Worm (Caenorhabditis elegans): ENCODE data around the gene Y38E10A.1.

Y38E10A.1 gene

DNA sequence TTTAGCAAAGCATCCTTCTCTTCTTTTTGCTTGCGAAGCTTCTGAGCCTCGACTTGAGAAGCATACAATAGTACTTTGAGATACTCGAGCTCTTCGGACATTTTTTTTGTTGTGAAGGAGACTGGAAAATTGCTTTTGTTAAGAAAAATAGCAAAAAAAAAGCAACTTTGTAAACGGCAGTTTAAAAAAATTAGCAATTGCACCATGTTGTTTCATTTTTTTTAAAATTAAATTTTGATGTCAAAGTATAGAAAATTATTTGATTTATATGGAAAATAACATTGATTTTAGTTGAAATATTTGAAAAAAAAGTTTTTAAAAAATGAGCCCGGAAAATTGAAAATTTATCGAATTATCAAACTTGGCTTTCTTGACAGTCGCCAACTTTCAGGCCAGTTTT, 4.2 kb upstream of the Y38E10A.1 start, which contains the start of gene Y38E10A.3:
Gene Y38E10A.3 (minus strand): TSS at position 101 of the 400 bp plus-strand sequence.
- TF ChIP-seq let-526 (GFP tag; IDR thresholded peaks at IDR 0.05) = no peak
- no peak for TF ChIP-seq aptf-3 (GFP tag; IDR thresholded peaks at IDR 0.05)
- TF ChIP-seq snpc-1.3 (tag; optimal IDR thresholded peaks at IDR 0.05; ENCODE audit: insufficient read depth) = no peak
- TF ChIP-seq ets-4 (GFP tag; optimal IDR thresholded peaks at IDR 0.05) = no peak
- TF ChIP-seq ztf-22 (GFP tag; optimal IDR thresholded peaks at IDR 0.05) = no peak
- no peak for TF ChIP-seq lag-1 (GFP tag; IDR thresholded peaks at IDR 0.05)
- no peak for TF ChIP-seq Y95B8A.8 (GFP tag; IDR thresholded peaks at IDR 0.05)
- TF ChIP-seq hsf-1 (GFP tag; IDR thresholded peaks at IDR 0.05) = no peak
- no peak for TF ChIP-seq unc-62 (GFP tag; optimal IDR thresholded peaks at IDR 0.05)
- no peak for TF ChIP-seq Y53F4B.3 (GFP tag; IDR thresholded peaks at IDR 0.05)
- no peak for TF ChIP-seq nfyb-1 (GFP tag; IDR thresholded peaks at IDR 0.05)
- TF ChIP-seq ekl-4 (GFP tag; IDR thresholded peaks at IDR 0.05) = no peak
- no peak for TF ChIP-seq attf-5 (GFP tag; optimal IDR thresholded peaks at IDR 0.05)
- no peak for TF ChIP-seq rcor-1 (GFP tag; IDR thresholded peaks at IDR 0.05)

DNA sequence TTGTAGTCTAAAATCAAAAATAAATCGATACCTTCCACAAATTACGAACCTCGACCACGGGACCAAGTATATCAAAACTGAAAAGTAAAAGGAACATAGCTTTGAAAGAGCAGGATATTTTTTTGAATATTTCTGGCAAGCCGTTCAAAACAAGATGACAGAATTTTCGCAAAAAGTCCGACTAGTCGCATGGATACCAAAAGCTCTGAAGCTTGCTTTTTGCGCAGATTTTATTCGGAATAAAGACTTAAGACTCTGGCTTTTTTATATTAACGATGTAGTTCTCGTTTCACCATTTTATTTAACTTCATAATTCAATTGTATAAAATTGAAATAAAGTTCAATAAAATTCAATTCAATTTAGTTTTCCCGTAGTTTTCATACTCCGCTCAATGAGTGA, 3.1 kb upstream of the Y38E10A.1 start, which contains the start of gene Y38E10A.2:
Gene Y38E10A.2 (minus strand): TSS at position 101 of the 400 bp plus-strand sequence.
- no peak for TF ChIP-seq nfyb-1 (GFP tag; IDR thresholded peaks at IDR 0.05)
- TF ChIP-seq snpc-4 (GFP tag; optimal IDR thresholded peaks at IDR 0.05) = no peak
- TF ChIP-seq snpc-4 (tag; optimal IDR thresholded peaks at IDR 0.05) = no peak
- no peak for TF ChIP-seq aptf-3 (GFP tag; IDR thresholded peaks at IDR 0.05)
- no peak for TF ChIP-seq Y95B8A.8 (GFP tag; IDR thresholded peaks at IDR 0.05)

ce11 chrII:12572760-12573159, 2.3 kb upstream of the Y38E10A.1 start, which contains the start of gene Y38E10A.35:
TSS of gene Y38E10A.35 (minus strand) at chrII:12572860.
- no peak for TF ChIP-seq snpc-1.3 (tag; optimal IDR thresholded peaks at IDR 0.05; ENCODE audit: insufficient read depth)
- TF ChIP-seq C06A6.2 (GFP tag; conservative IDR thresholded peaks at IDR 0.05) = no peak
- TF ChIP-seq ztf-25 (GFP tag; IDR thresholded peaks at IDR 0.05) = no peak
- no peak for TF ChIP-seq nfya-1 (tag; optimal IDR thresholded peaks at IDR 0.05; ENCODE audit: borderline replicate concordance, insufficient read depth)
- no peak for TF ChIP-seq ets-4 (GFP tag; optimal IDR thresholded peaks at IDR 0.05)
- no peak for TF ChIP-seq ekl-4 (GFP tag; IDR thresholded peaks at IDR 0.05)
- no peak for TF ChIP-seq madf-8 (GFP tag; conservative IDR thresholded peaks at IDR 0.05)
- TF ChIP-seq pbrm-1 (GFP tag; IDR thresholded peaks at IDR 0.05) = no peak
- TF ChIP-seq ceh-79 (tag; optimal IDR thresholded peaks at IDR 0.05) = no peak
- TF ChIP-seq ceh-91 (GFP tag; IDR thresholded peaks at IDR 0.05) = no peak
- no peak for TF ChIP-seq ama-1 (optimal IDR thresholded peaks at IDR 0.05)
- no peak for TF ChIP-seq ama-1 (GFP tag; optimal IDR thresholded peaks at IDR 0.05)
- TF ChIP-seq let-526 (GFP tag; IDR thresholded peaks at IDR 0.05) = no peak
- TF ChIP-seq F39B2.1 (GFP tag; IDR thresholded peaks at IDR 0.05) = no peak
- TF ChIP-seq snpc-1.1 (tag; optimal IDR thresholded peaks at IDR 0.05; ENCODE audit: insufficient read depth) = no peak
- no peak for TF ChIP-seq F23B12.7 (tag; optimal IDR thresholded peaks at IDR 0.05; ENCODE audit: insufficient read depth)
- TF ChIP-seq die-1 (tag; optimal IDR thresholded peaks at IDR 0.05) = no peak
- TF ChIP-seq nfyb-1 (GFP tag; IDR thresholded peaks at IDR 0.05) = no peak
- TF ChIP-seq K12H6.12 (tag; optimal IDR thresholded peaks at IDR 0.05) = no peak

ce11 chrII:12565851-12566250, 4.6 kb downstream of the Y38E10A.1 start, which contains the start of gene F49C5.7:
TSS of gene F49C5.7 (plus strand) at chrII:12566151.
- TF ChIP-seq attf-3 (GFP tag; conservative IDR thresholded peaks at IDR 0.05) = no peak

ce11 chrII:12560210-12560609, 10.2 kb downstream of the Y38E10A.1 start, which contains the start of gene F49C5.12:
TSS of gene F49C5.12 (minus strand) at chrII:12560310.
- no peak for TF ChIP-seq Y67H2A.10 (GFP tag; conservative IDR thresholded peaks at IDR 0.05)
- no peak for TF ChIP-seq pha-4 (tag; optimal IDR thresholded peaks at IDR 0.05)
- TF ChIP-seq snpc-3.4 (tag; optimal IDR thresholded peaks at IDR 0.05) = no peak
- TF ChIP-seq zfh-2 (GFP tag; conservative IDR thresholded peaks at IDR 0.05) = no peak
- no peak for TF ChIP-seq xnd-1 (tag; optimal IDR thresholded peaks at IDR 0.05)
- TF ChIP-seq dpff-1 (tag; optimal IDR thresholded peaks at IDR 0.05) = no peak
